Worm (Caenorhabditis elegans) whole organism, L4 larva: Measurements from ENCODE around the gene msp-64.

Source experiments
- ama-1 ChIP-seq: fragments of 150-350 bp; optimal IDR thresholded peaks from 2 replicates; lab custom pipeline; 2014; ENCODE audit warnings: inconsistent platforms, mixed read lengths
- daf-19 ChIP-seq: fragments of 200-800 bp; sonication (Bioruptor generic); conservative IDR thresholded peaks from 2 replicates; pipeline ENCODE4 v1.3.6; 2022; ENCODE audit warnings: missing genetic modification characterization, missing compliant biosample characterization

DNA sequence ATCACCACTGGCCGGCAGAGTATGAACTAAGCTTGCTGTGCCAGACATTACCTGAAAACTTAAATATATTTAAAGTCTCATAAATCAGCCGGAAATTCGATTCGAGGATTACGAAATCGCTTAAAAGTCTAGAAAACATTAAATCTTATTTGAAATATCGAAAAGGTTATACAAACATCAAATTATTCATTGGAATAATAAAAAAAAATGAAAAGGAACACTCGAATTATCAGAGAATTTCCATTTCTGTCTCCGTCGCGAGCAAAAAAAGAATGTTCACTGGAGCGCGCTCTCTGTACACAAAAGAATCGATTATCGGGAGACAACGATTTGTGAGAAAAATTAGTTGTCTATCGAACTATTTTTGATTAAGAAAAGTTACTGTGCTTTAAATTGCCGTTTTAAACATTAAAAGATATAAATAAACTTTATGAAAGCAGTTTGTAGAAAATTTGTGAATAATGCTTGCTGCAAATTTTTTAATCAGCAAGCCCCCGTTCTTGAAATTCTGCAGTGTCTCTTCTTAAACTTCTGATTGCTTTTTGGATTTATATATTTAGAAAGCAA lies 26.1 kb upstream of the msp-64 start, which contains the start of gene fzo-1:
- TF ChIP-seq ama-1 (no peak), daf-19 (no peak)
